Fruit fly (Drosophila melanogaster) whole organism, embryonic: ENCODE measurements around the gene CG33160.

Experiments
- ATbp ChIP-seq: fragments of 200-800 bp; sonication (Bioruptor generic); optimal IDR thresholded peaks from 2 replicates; lab custom pipeline; 2017; ENCODE audit warnings: missing biosample characterization, mild to moderate bottlenecking, missing genetic modification characterization, missing genetic modification reagents
- Awh ChIP-seq: fragments of 200-800 bp; sonication (Bioruptor generic); IDR thresholded peaks from 2 replicates; pipeline ENCODE4, ENCODE4 v1.3.6; 2022; ENCODE audit warnings: missing biosample characterization, missing genetic modification characterization
- B-H2 ChIP-seq: fragments of 200-800 bp; sonication (Bioruptor generic); optimal IDR thresholded peaks from 2 replicates; lab custom pipeline; 2018; ENCODE audit warnings: missing biosample characterization, mild to moderate bottlenecking, missing genetic modification characterization
- CG10267 ChIP-seq: fragments of 200-800 bp; sonication (Bioruptor generic); optimal IDR thresholded peaks from 2 replicates; lab custom pipeline; 2018; ENCODE audit warnings: missing biosample characterization, mild to moderate bottlenecking, missing genetic modification characterization, moderate library complexity
- CG10959 ChIP-seq: fragments of 200-800 bp; sonication (Bioruptor generic); IDR thresholded peaks from 2 replicates; pipeline ENCODE4 v1.3.6; 2022; ENCODE audit warnings: missing biosample characterization, missing genetic modification characterization
- CG12071 ChIP-seq: fragments of 200-800 bp; sonication (Bioruptor generic); optimal IDR thresholded peaks from 3 replicates; lab custom pipeline; 2018; ENCODE audit warnings: missing biosample characterization, mild to moderate bottlenecking, missing genetic modification characterization
- CG13894 ChIP-seq: fragments of 200-800 bp; sonication (Bioruptor generic); optimal IDR thresholded peaks from 3 replicates; lab custom pipeline; 2018; ENCODE audit warnings: missing biosample characterization, mild to moderate bottlenecking, missing genetic modification characterization, moderate library complexity
- CG15269 ChIP-seq: fragments of 200-800 bp; sonication (Bioruptor generic); optimal IDR thresholded peaks from 2 replicates; lab custom pipeline; 2018; ENCODE audit warnings: missing biosample characterization, mild to moderate bottlenecking, missing genetic modification characterization, moderate library complexity
- CG17328 ChIP-seq: fragments of 200-800 bp; sonication (Bioruptor generic); IDR thresholded peaks from 2 replicates; pipeline ENCODE4 v1.3.6; 2022; ENCODE audit warnings: missing biosample characterization, missing genetic modification characterization
- CG18476 ChIP-seq: fragments of 200-800 bp; sonication (Bioruptor generic); optimal IDR thresholded peaks from 2 replicates; lab custom pipeline; 2016; ENCODE audit warnings: missing biosample characterization, mild to moderate bottlenecking, missing genetic modification characterization
- CG2889 ChIP-seq: fragments of 200-800 bp; sonication (Bioruptor generic); IDR thresholded peaks from 3 replicates; pipeline ENCODE4 v1.3.6; 2022; ENCODE audit warnings: missing biosample characterization, missing genetic modification characterization
- CG4424 ChIP-seq: fragments of 200-800 bp; sonication (Bioruptor generic); optimal IDR thresholded peaks from 3 replicates; lab custom pipeline; 2016; ENCODE audit warnings: missing biosample characterization, missing genetic modification characterization
- CG4820 ChIP-seq: fragments of 200-800 bp; sonication (Bioruptor generic); optimal IDR thresholded peaks from 3 replicates; lab custom pipeline; 2016; ENCODE audit warnings: missing biosample characterization, missing genetic modification characterization
- CG6791 ChIP-seq: fragments of 200-800 bp; sonication (Bioruptor generic); IDR thresholded peaks from 3 replicates; pipeline ENCODE4 v1.3.6; 2022; ENCODE audit warnings: missing biosample characterization, missing genetic modification characterization; ENCODE audit not compliant: partially characterized antibody
- CG7271 ChIP-seq: fragments of 200-800 bp; sonication (Bioruptor generic); optimal IDR thresholded peaks from 2 replicates; lab custom pipeline; 2018; ENCODE audit warnings: missing biosample characterization, mild to moderate bottlenecking, missing genetic modification characterization, moderate library complexity
- Camta ChIP-seq: fragments of 200-800 bp; sonication (Bioruptor generic); optimal IDR thresholded peaks from 2 replicates; lab custom pipeline; 2016; ENCODE audit warnings: missing biosample characterization, missing genetic modification characterization
- CkIIα-i1 ChIP-seq: fragments of 200-800 bp; sonication (Bioruptor generic); IDR thresholded peaks from 2 replicates; pipeline ENCODE4 v1.3.6; 2022; ENCODE audit warnings: missing biosample characterization, missing genetic modification characterization
- D19B ChIP-seq: fragments of 200-800 bp; sonication (Bioruptor generic); optimal IDR thresholded peaks from 2 replicates; lab custom pipeline; 2017; ENCODE audit warnings: missing biosample characterization, mild to moderate bottlenecking, missing genetic modification characterization
- Dp ChIP-seq: fragments of 200-800 bp; sonication (Bioruptor generic); optimal IDR thresholded peaks from 2 replicates; lab custom pipeline; 2018; ENCODE audit warnings: missing biosample characterization, mild to moderate bottlenecking, missing genetic modification characterization, moderate library complexity
- Elba2 ChIP-seq: fragments of 200-800 bp; sonication (Bioruptor generic); optimal IDR thresholded peaks from 3 replicates; lab custom pipeline; 2016; ENCODE audit warnings: missing biosample characterization, missing genetic modification characterization
- Fer1 ChIP-seq: fragments of 200-800 bp; sonication (Bioruptor generic); optimal IDR thresholded peaks from 2 replicates; lab custom pipeline; 2017; ENCODE audit warnings: missing biosample characterization, mild to moderate bottlenecking, missing genetic modification characterization
- HLH3B ChIP-seq: fragments of 200-800 bp; sonication (Bioruptor generic); IDR thresholded peaks from 2 replicates; pipeline ENCODE4 v1.3.6; 2022; ENCODE audit warnings: missing biosample characterization, missing genetic modification characterization
- HLHmδ ChIP-seq: fragments of 200-800 bp; sonication (Bioruptor generic); optimal IDR thresholded peaks from 2 replicates; lab custom pipeline; 2018; ENCODE audit warnings: missing biosample characterization, mild to moderate bottlenecking, missing genetic modification characterization, moderate library complexity
- Hmr ChIP-seq: fragments of 200-800 bp; sonication (Bioruptor generic); optimal IDR thresholded peaks from 3 replicates; lab custom pipeline; 2017; ENCODE audit warnings: mild to moderate bottlenecking, missing biosample characterization, missing genetic modification reagents, missing genetic modification characterization
- Hmx ChIP-seq: fragments of 200-800 bp; sonication (Bioruptor generic); optimal IDR thresholded peaks from 2 replicates; lab custom pipeline; 2016; ENCODE audit warnings: missing biosample characterization, missing genetic modification characterization
- Myb ChIP-seq: fragments of 200-800 bp; sonication (Bioruptor generic); optimal IDR thresholded peaks from 2 replicates; lab custom pipeline; 2016; ENCODE audit warnings: missing biosample characterization, missing genetic modification characterization
- Neu2 ChIP-seq: fragments of 200-800 bp; sonication (Bioruptor generic); optimal IDR thresholded peaks from 3 replicates; lab custom pipeline; 2016; ENCODE audit warnings: missing biosample characterization, missing genetic modification characterization, borderline replicate concordance
- Sin3A ChIP-seq: fragments of >200 bp; optimal IDR thresholded peaks from 2 replicates; lab custom pipeline; 2018
- abd-A ChIP-seq: fragments of 200-800 bp; sonication (Bioruptor generic); optimal IDR thresholded peaks from 3 replicates; lab custom pipeline; 2019; ENCODE audit warnings: missing biosample characterization, mild to moderate bottlenecking, missing genetic modification characterization, moderate library complexity
- amos ChIP-seq: fragments of 200-800 bp; sonication (Bioruptor generic); IDR thresholded peaks from 2 replicates; pipeline ENCODE4 v1.3.6; 2022; ENCODE audit warnings: missing biosample characterization, missing genetic modification characterization; ENCODE audit not compliant: partially characterized antibody
- caup ChIP-seq: fragments of 200-800 bp; sonication (Bioruptor generic); optimal IDR thresholded peaks from 3 replicates; lab custom pipeline; 2017; ENCODE audit warnings: missing biosample characterization, mild to moderate bottlenecking, missing genetic modification characterization, moderate library complexity; ENCODE audit not compliant: severe bottlenecking
- chinmo ChIP-seq: fragments of 200-800 bp; sonication (Bioruptor generic); IDR thresholded peaks from 4 replicates; pipeline ENCODE4 v1.3.6; 2022; ENCODE audit warnings: missing biosample characterization, missing genetic modification characterization; ENCODE audit not compliant: partially characterized antibody
- corto ChIP-seq: fragments of 200-800 bp; sonication (Bioruptor generic); optimal IDR thresholded peaks from 2 replicates; lab custom pipeline; 2016; ENCODE audit warnings: missing biosample characterization, mild to moderate bottlenecking, missing genetic modification characterization, moderate library complexity
- crc ChIP-seq: fragments of 200-800 bp; sonication (Bioruptor generic); optimal IDR thresholded peaks from 2 replicates; lab custom pipeline; 2016; ENCODE audit warnings: missing biosample characterization, missing genetic modification characterization
- dm ChIP-seq: fragments of 200-800 bp; sonication (Bioruptor generic); optimal IDR thresholded peaks from 3 replicates; lab custom pipeline; 2016; ENCODE audit warnings: missing biosample characterization, missing genetic modification characterization
- dmrt11E ChIP-seq: fragments of 200-800 bp; sonication (Bioruptor generic); optimal IDR thresholded peaks from 3 replicates; lab custom pipeline; 2018; ENCODE audit warnings: missing biosample characterization, mild to moderate bottlenecking, missing genetic modification characterization, moderate library complexity
- exex ChIP-seq: fragments of 200-800 bp; sonication (Bioruptor generic); optimal IDR thresholded peaks from 4 replicates; lab custom pipeline; 2018; ENCODE audit warnings: missing biosample characterization, mild to moderate bottlenecking, missing genetic modification characterization, moderate library complexity
- fd96Cb ChIP-seq: fragments of 200-800 bp; sonication (Bioruptor generic); optimal IDR thresholded peaks from 2 replicates; lab custom pipeline; 2018; ENCODE audit warnings: missing biosample characterization, mild to moderate bottlenecking, missing genetic modification characterization, moderate library complexity
- ham ChIP-seq: fragments of 200-800 bp; sonication (Bioruptor generic); IDR thresholded peaks from 2 replicates; pipeline ENCODE4 v1.3.6; 2022; ENCODE audit warnings: missing biosample characterization, missing genetic modification characterization
- hbn ChIP-seq: fragments of 200-800 bp; sonication (Bioruptor generic); IDR thresholded peaks from 2 replicates; pipeline ENCODE4 v1.3.6; 2022; ENCODE audit warnings: missing biosample characterization, missing genetic modification characterization; ENCODE audit not compliant: partially characterized antibody
- kay ChIP-seq: fragments of 200-800 bp; sonication (Bioruptor generic); optimal IDR thresholded peaks from 2 replicates; lab custom pipeline; 2016; ENCODE audit warnings: missing biosample characterization, missing genetic modification characterization
- mam ChIP-seq: fragments of 200-800 bp; sonication (Bioruptor generic); optimal IDR thresholded peaks from 3 replicates; lab custom pipeline; 2016; ENCODE audit warnings: missing biosample characterization, missing genetic modification characterization
- oc ChIP-seq: fragments of 200-800 bp; sonication (Bioruptor generic); optimal IDR thresholded peaks from 2 replicates; lab custom pipeline; 2018; ENCODE audit warnings: missing biosample characterization, mild to moderate bottlenecking, missing genetic modification characterization, moderate library complexity
- pnt ChIP-seq: fragments of 200-800 bp; sonication (Bioruptor generic); optimal IDR thresholded peaks from 3 replicates; lab custom pipeline; 2016; ENCODE audit warnings: missing biosample characterization, missing genetic modification characterization
- psq ChIP-seq: fragments of 200-800 bp; sonication (Bioruptor generic); optimal IDR thresholded peaks from 2 replicates; lab custom pipeline; 2017; ENCODE audit warnings: missing biosample characterization, missing genetic modification characterization
- repo ChIP-seq: fragments of 200-800 bp; sonication (Bioruptor generic); optimal IDR thresholded peaks from 2 replicates; lab custom pipeline; 2016; ENCODE audit warnings: missing biosample characterization, missing genetic modification characterization
- slou ChIP-seq: fragments of 200-800 bp; sonication (Bioruptor generic); optimal IDR thresholded peaks from 3 replicates; lab custom pipeline; 2016; ENCODE audit warnings: missing biosample characterization, missing genetic modification characterization
- trem ChIP-seq: fragments of 200-800 bp; optimal IDR thresholded peaks from 3 replicates; lab custom pipeline; 2019; ENCODE audit warnings: missing biosample characterization, mild to moderate bottlenecking, missing genetic modification characterization, moderate library complexity
- usp ChIP-seq: fragments of >200 bp; optimal IDR thresholded peaks from 2 replicates; lab custom pipeline; 2017; ENCODE audit warnings: missing biosample characterization, missing genetic modification characterization
- wdn ChIP-seq: fragments of 200-800 bp; sonication (Bioruptor generic); IDR thresholded peaks from 2 replicates; pipeline ENCODE4 v1.3.6; 2022; ENCODE audit warnings: missing biosample characterization, missing genetic modification characterization
- zen ChIP-seq: fragments of 200-800 bp; sonication (Bioruptor generic); optimal IDR thresholded peaks from 3 replicates; lab custom pipeline; 2018; ENCODE audit warnings: missing biosample characterization, mild to moderate bottlenecking, missing genetic modification characterization, moderate library complexity

The CG33160 gene

dm6 chr3L:3194059-3194458 is 12.1 kb downstream of the CG33160 start (continued):
- TF ChIP-seq CG17328 (GFP tag; lab: Robert Waterston, UW) (peak; percentile 96), CG4820 (GFP tag; lab: Kevin White, UChicago) (peak; percentile 87), psq (GFP tag; lab: Kevin White, UChicago) (peak; percentile 75), chinmo (GFP tag; lab: Robert Waterston, UW) (no peak), crc (no peak), Elba2 (GFP tag; lab: Kevin White, UChicago) (peak; percentile 55), ham (GFP tag; lab: Robert Waterston, UW) (no peak), caup (GFP tag; lab: Kevin White, UChicago) (peak; percentile 94), CG13894 (peak; percentile 89), CG4424 (GFP tag; lab: Kevin White, UChicago) (peak; percentile 88), CG18476 (GFP tag; lab: Kevin White, UChicago) (peak; percentile 86), Dp (GFP tag; lab: Kevin White, UChicago) (no peak), pnt (GFP tag; lab: Kevin White, UChicago) (peak; percentile 42), Myb (peak; percentile 32), B-H2 (GFP tag; lab: Kevin White, UChicago) (peak; percentile 58), trem (tag; lab: Kevin White, UChicago) (peak; percentile 88), CG10267 (tag; lab: Kevin White, UChicago) (peak; percentile 89), CkIIα-i1 (0 out of 2 replicates have a peak, but pooled peaks have one; percentile 15), HLH3B (peak; percentile 95), CG10959 (GFP tag; lab: Robert Waterston, UW) (peak; percentile 93), corto (GFP tag; lab: Kevin White, UChicago) (peak; percentile 93), zen (tag; lab: Kevin White, UChicago) (peak; percentile 97), amos (no peak), CG2889 (GFP tag; lab: Robert Waterston, UW) (peak; percentile 81), usp (GFP tag; lab: Kevin White, UChicago) (no peak), Awh (peak; percentile 96), fd96Cb (tag; lab: Kevin White, UChicago) (peak; percentile 96), Camta (peak; percentile 32), dmrt11E (tag; lab: Kevin White, UChicago) (peak; percentile 93), HLHmδ (GFP tag; lab: Kevin White, UChicago) (no peak), wdn (GFP tag; lab: Robert Waterston, UW) (peak; percentile 73), CG7271 (tag; lab: Kevin White, UChicago) (peak; percentile 92), ATbp (GFP tag; lab: Kevin White, UChicago) (peak; percentile 93), oc (tag; lab: Kevin White, UChicago) (peak; percentile 95), Neu2 (GFP tag; lab: Kevin White, UChicago) (no peak), CG6791 (GFP tag; lab: Robert Waterston, UW) (no peak), CG15269 (peak; percentile 96), CG12071 (GFP tag; lab: Kevin White, UChicago) (peak; percentile 91), D19B (peak; percentile 79), abd-A (tag; lab: Kevin White, UChicago) (peak; percentile 41), dm (GFP tag; lab: Kevin White, UChicago) (no peak), Hmr (GFP tag; lab: Kevin White, UChicago) (peak; percentile 94), mam (GFP tag; lab: Kevin White, UChicago) (peak; percentile 57), exex (tag; lab: Kevin White, UChicago) (peak; percentile 58), kay (GFP tag; lab: Kevin White, UChicago) (peak; percentile 80), Fer1 (GFP tag; lab: Kevin White, UChicago) (peak; percentile 94), repo (GFP tag; lab: Kevin White, UChicago) (peak; percentile 48), Sin3A (lab: Kevin White, UChicago) (no peak), slou (GFP tag; lab: Kevin White, UChicago) (no peak), Hmx (GFP tag; lab: Kevin White, UChicago) (no peak), hbn (GFP tag; lab: Robert Waterston, UW) (no peak)
